Worm (Caenorhabditis elegans): ENCODE results near the gene pap-3.

- TF ChIP-seq nhr-6 (tag; optimal IDR thresholded peaks at IDR 0.05) (no peak), nhr-23 (tag; optimal IDR thresholded peaks at IDR 0.05) (no peak), mdl-1 (tag; optimal IDR thresholded peaks at IDR 0.05) (no peak), ztf-4 (tag; optimal IDR thresholded peaks at IDR 0.05) (no peak), nhr-129 (tag; optimal IDR thresholded peaks at IDR 0.05) (no peak), lsy-2 (tag; optimal IDR thresholded peaks at IDR 0.05) (no peak), lin-39 (tag; optimal IDR thresholded peaks at IDR 0.05) (no peak)
Measured at ce11 chrII:11811241-11811640, 5.1 kb downstream of the pap-3 start.
